Fruit fly (Drosophila melanogaster): ENCODE results near the gene Snup.

The Snup gene

dm6 chr3L:2636023-2636968 lies 15.6 kb upstream of the Snup start (continued):
- TF ChIP-seq CG6854 (GFP tag; optimal IDR thresholded peaks at IDR 0.05) = no peak
- no peak for TF ChIP-seq Blimp-1 (GFP tag; optimal IDR thresholded peaks at IDR 0.05)
- peak; percentile 46 for TF ChIP-seq topi (GFP tag; optimal IDR thresholded peaks at IDR 0.05)
- TF ChIP-seq fd59A (GFP tag; optimal IDR thresholded peaks at IDR 0.05) = no peak
- TF ChIP-seq fd85E (GFP tag; optimal IDR thresholded peaks at IDR 0.05) = no peak
- TF ChIP-seq CG11762 (GFP tag; optimal IDR thresholded peaks at IDR 0.05; ENCODE audit: insufficient read depth) = peak; percentile 9
- peak; percentile 85 for TF ChIP-seq eg (GFP tag; IDR thresholded peaks at IDR 0.05)
- TF ChIP-seq Met (GFP tag; optimal IDR thresholded peaks at IDR 0.05) = peak; percentile 40
- TF ChIP-seq CG11902 (GFP tag; optimal IDR thresholded peaks at IDR 0.05) = peak; percentile 16
- TF ChIP-seq OdsH (GFP tag; optimal IDR thresholded peaks at IDR 0.05) = peak; percentile 70
- no peak for TF ChIP-seq Smox (GFP tag; optimal IDR thresholded peaks at IDR 0.05)
- TF ChIP-seq CG3032 (tag; optimal IDR thresholded peaks at IDR 0.05) = peak; percentile 47
- peak; percentile 52 for TF ChIP-seq Lpt (GFP tag; optimal IDR thresholded peaks at IDR 0.05)
- peak; percentile 46; the same call in 1 of the 2 replicates for TF ChIP-seq CG11294 (GFP tag; IDR thresholded peaks at IDR 0.05)
- no peak for TF ChIP-seq CG6276 (GFP tag; optimal IDR thresholded peaks at IDR 0.05)
- no peak for TF ChIP-seq lz (GFP tag; optimal IDR thresholded peaks at IDR 0.05)
- no peak for TF ChIP-seq Eip75B (GFP tag; optimal IDR thresholded peaks at IDR 0.05)

DNA sequence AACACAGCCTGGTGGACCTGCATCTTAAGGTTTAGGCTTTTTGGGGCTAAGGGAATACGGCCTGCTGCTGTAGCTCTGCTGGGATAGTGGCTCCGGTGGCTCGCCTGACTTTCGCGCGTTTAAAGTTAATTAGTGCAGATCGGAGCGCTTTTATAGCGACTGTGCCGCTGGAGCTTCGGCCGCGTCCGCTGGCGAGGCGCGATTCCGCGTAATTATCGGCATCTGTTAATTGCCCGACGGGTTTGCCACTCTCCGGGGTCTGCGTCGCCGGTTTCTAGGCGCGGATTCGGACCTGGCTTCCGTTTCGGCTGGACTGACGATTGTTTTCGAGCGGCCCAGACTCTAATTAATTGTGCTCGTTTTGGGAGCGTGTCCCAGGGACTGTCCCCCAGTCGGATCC lies 8.6 kb upstream of the Snup start, which contains the start of gene CG14949:
CG14949 (minus strand) TSS at position 101 of the 400 bp plus-strand sequence.
- no peak for TF ChIP-seq CG8119 (GFP tag; IDR thresholded peaks at IDR 0.05)
- no peak for TF ChIP-seq CG31627 (GFP tag; optimal IDR thresholded peaks at IDR 0.05)
- no peak for TF ChIP-seq CG32006 (GFP tag; optimal IDR thresholded peaks at IDR 0.05)
- no peak for TF ChIP-seq CG16779 (tag; optimal IDR thresholded peaks at IDR 0.05)
- no peak for TF ChIP-seq CG3919 (GFP tag; optimal IDR thresholded peaks at IDR 0.05)
- TF ChIP-seq CG6163 (GFP tag; IDR thresholded peaks at IDR 0.05) = no peak
- no peak for TF ChIP-seq CG10669 (GFP tag; optimal IDR thresholded peaks at IDR 0.05)
- TF ChIP-seq fkh (GFP tag; optimal IDR thresholded peaks at IDR 0.05) = no peak
- no peak for TF ChIP-seq topi (GFP tag; optimal IDR thresholded peaks at IDR 0.05)
- no peak for TF ChIP-seq Hr38 (GFP tag; optimal IDR thresholded peaks at IDR 0.05)
- no peak for TF ChIP-seq Eip78C (GFP tag)
- TF ChIP-seq Blimp-1 (GFP tag; optimal IDR thresholded peaks at IDR 0.05) = no peak
- TF ChIP-seq CG11762 (GFP tag; optimal IDR thresholded peaks at IDR 0.05; ENCODE audit: insufficient read depth) = no peak
- TF ChIP-seq Met (GFP tag; optimal IDR thresholded peaks at IDR 0.05) = no peak
- TF ChIP-seq Gug (GFP tag; IDR thresholded peaks at IDR 0.05) = no peak
- TF ChIP-seq acj6 (GFP tag; optimal IDR thresholded peaks at IDR 0.05) = no peak
- TF ChIP-seq CG8632 (GFP tag; optimal IDR thresholded peaks at IDR 0.05) = no peak
- TF ChIP-seq Ets96B (tag; optimal IDR thresholded peaks at IDR 0.05) = no peak

DNA sequence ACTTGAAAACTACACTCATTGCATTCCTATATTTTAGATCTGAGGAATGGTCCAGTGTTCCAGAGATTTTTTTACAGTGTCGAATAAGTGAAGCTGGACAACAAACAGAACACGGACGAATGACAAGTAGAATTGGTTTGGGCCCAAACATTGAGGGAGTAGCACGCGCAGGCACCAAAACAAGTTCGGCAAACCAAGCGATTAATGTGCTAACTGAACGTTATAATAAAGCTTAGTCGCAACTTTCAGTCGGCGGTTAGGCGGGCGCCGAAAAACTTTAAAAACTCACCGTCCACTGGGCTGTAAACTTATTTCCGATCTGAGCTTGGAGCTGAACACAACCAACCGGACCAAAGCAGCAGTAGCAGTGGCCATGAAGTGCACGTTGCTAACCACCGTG lies 6.8 kb upstream of the Snup start, which contains the start of gene CG1143:
CG1143 (plus strand) TSS at position 301 of the 400 bp plus-strand sequence.
- TF ChIP-seq CG11294 (GFP tag; IDR thresholded peaks at IDR 0.05) (no peak), net (GFP tag; optimal IDR thresholded peaks at IDR 0.05) (no peak), achi (GFP tag; optimal IDR thresholded peaks at IDR 0.05) (no peak), CG8119 (GFP tag; IDR thresholded peaks at IDR 0.05) (no peak), Hr4 (GFP tag; optimal IDR thresholded peaks at IDR 0.05) (no peak), vri (GFP tag; optimal IDR thresholded peaks at IDR 0.05) (no peak), CG8319 (GFP tag; optimal IDR thresholded peaks at IDR 0.05) (no peak), CG10669 (GFP tag; optimal IDR thresholded peaks at IDR 0.05) (no peak), CG3919 (GFP tag; optimal IDR thresholded peaks at IDR 0.05) (no peak), Met (GFP tag; optimal IDR thresholded peaks at IDR 0.05) (no peak), CG4318 (GFP tag; optimal IDR thresholded peaks at IDR 0.05) (no peak), OdsH (GFP tag; optimal IDR thresholded peaks at IDR 0.05) (no peak), salr (GFP tag; optimal IDR thresholded peaks at IDR 0.05) (no peak), CG32006 (GFP tag; optimal IDR thresholded peaks at IDR 0.05) (no peak), dac (GFP tag; optimal IDR thresholded peaks at IDR 0.05) (no peak), CG15336 (GFP tag; IDR thresholded peaks at IDR 0.05) (no peak), cyc (GFP tag; optimal IDR thresholded peaks at IDR 0.05) (no peak), fd85E (GFP tag; optimal IDR thresholded peaks at IDR 0.05) (no peak)
